Worm (Caenorhabditis elegans) whole organism, L1 larva: Measurements from ENCODE around the gene pct-1.

ENCODE experiments used
- C34B4.2 ChIP-seq: sonication (generic microtip); optimal IDR thresholded peaks from 2 replicates; lab custom pipeline; 2017; ENCODE audit warnings: mild to moderate bottlenecking, missing genetic modification characterization, missing compliant biosample characterization
- aha-1 ChIP-seq: fragments of 150-350 bp; optimal IDR thresholded peaks from 2 replicates; lab custom pipeline; 2014; ENCODE audit warnings: missing biosample characterization, missing genetic modification characterization
- alr-1 ChIP-seq: fragments of 200-800 bp; sonication (Bioruptor generic); optimal IDR thresholded peaks from 2 replicates; lab custom pipeline; 2018; ENCODE audit warnings: borderline replicate concordance, mild to moderate bottlenecking, missing genetic modification characterization, missing compliant biosample characterization
- aly-2 ChIP-seq: fragments of 150-350 bp; optimal IDR thresholded peaks from 2 replicates; lab custom pipeline; 2014; ENCODE audit warnings: missing biosample characterization, missing genetic modification characterization
- ama-1 ChIP-seq: fragments of 150-350 bp; optimal IDR thresholded peaks from 2 replicates; lab custom pipeline; 2014
- ceh-63 ChIP-seq: fragments of 200-800 bp; sonication (Bioruptor generic); optimal IDR thresholded peaks from 2 replicates; lab custom pipeline; 2018; ENCODE audit warnings: mild to moderate bottlenecking, missing genetic modification characterization, missing compliant biosample characterization
- ceh-8 ChIP-seq: fragments of 200-800 bp; sonication (Bioruptor generic); optimal IDR thresholded peaks from 2 replicates; lab custom pipeline; 2018; ENCODE audit warnings: mild to moderate bottlenecking, missing genetic modification characterization, moderate library complexity, missing compliant biosample characterization
- ceh-82 ChIP-seq, 3 experiments: fragments of 150-350 bp in 1 of 3; sonication (generic microtip) in 2 of 3; optimal IDR thresholded peaks; 2 replicates each; lab custom pipeline; 2014 to 2017; ENCODE audit warnings: missing biosample characterization in 3 of 3, missing genetic modification characterization in 3 of 3
- ceh-90 ChIP-seq: sonication (generic microtip); optimal IDR thresholded peaks from 2 replicates; lab custom pipeline; 2016; ENCODE audit warnings: missing genetic modification characterization, missing compliant biosample characterization
- dpl-1 ChIP-seq, 3 experiments: fragments of 150-350 bp in 2 of 3; sonication (generic microtip) in 1 of 3; optimal IDR thresholded peaks; 2 replicates each; lab custom pipeline; 2014 to 2017; ENCODE audit warnings: missing biosample characterization in 3 of 3, missing genetic modification characterization in 3 of 3, missing genetic modification reagents in 3 of 3
- dsc-1 ChIP-seq: sonication (generic microtip); optimal IDR thresholded peaks from 2 replicates; lab custom pipeline; 2016; ENCODE audit warnings: mild to moderate bottlenecking, missing genetic modification characterization, missing compliant biosample characterization
- efl-1 ChIP-seq, 4 experiments: fragments of 150-350 bp; optimal IDR thresholded peaks in 3 of 4; peaks in 1 of 4; 1 replicate in 1 of 4; 2 replicates in 3 of 4; lab custom pipeline; 2014; ENCODE audit warnings: missing biosample characterization in 2 of 4, missing genetic modification characterization in 2 of 4, missing genetic modification reagents in 2 of 4
- efl-3 ChIP-seq: fragments of 200-800 bp; sonication (Bioruptor generic); optimal IDR thresholded peaks from 2 replicates; lab custom pipeline; 2018; ENCODE audit warnings: mild to moderate bottlenecking, missing genetic modification characterization, missing compliant biosample characterization
- egl-13 ChIP-seq: sonication (generic microtip); optimal IDR thresholded peaks from 2 replicates; lab custom pipeline; 2016; ENCODE audit warnings: missing genotype, missing genetic modification reagents, missing genetic modification characterization, missing compliant biosample characterization
- elt-2 ChIP-seq: sonication (generic microtip); optimal IDR thresholded peaks from 2 replicates; lab custom pipeline; 2016; ENCODE audit warnings: missing genetic modification characterization, mild to moderate bottlenecking, inconsistent platforms, missing compliant biosample characterization, missing genetic modification reagents
- ets-5 ChIP-seq: fragments of 200-800 bp; sonication (Bioruptor generic); IDR thresholded peaks from 2 replicates; pipeline ENCODE4 v1.3.6; 2022; ENCODE audit warnings: missing genetic modification characterization, missing compliant biosample characterization
- fos-1 ChIP-seq: fragments of 150-350 bp; optimal IDR thresholded peaks from 2 replicates; lab custom pipeline; 2014; ENCODE audit warnings: missing biosample characterization, missing genetic modification characterization
- isw-1 ChIP-seq: fragments of 200-800 bp; sonication (Bioruptor generic); IDR thresholded peaks from 2 replicates; pipeline ENCODE4 v1.3.6; 2022; ENCODE audit warnings: missing genetic modification characterization, missing compliant biosample characterization
- lin-13 ChIP-seq: fragments of 150-350 bp; optimal IDR thresholded peaks from 2 replicates; lab custom pipeline; 2014; ENCODE audit warnings: missing biosample characterization, missing genetic modification reagents, missing genetic modification characterization
- lin-15B ChIP-seq: fragments of 150-350 bp; sonication (generic microtip); optimal IDR thresholded peaks from 3 replicates; lab custom pipeline; 2014; ENCODE audit warnings: missing biosample characterization, missing genetic modification characterization
- lir-3 ChIP-seq: sonication (generic microtip); optimal IDR thresholded peaks from 2 replicates; lab custom pipeline; 2016; ENCODE audit warnings: mild to moderate bottlenecking, missing genetic modification characterization, moderate library complexity, missing compliant biosample characterization; ENCODE audit not compliant: poor library complexity
- mdl-1 ChIP-seq, 2 experiments: fragments of 150-350 bp; optimal IDR thresholded peaks; 2 replicates each; lab custom pipeline; 2014 to 2017; ENCODE audit warnings: missing biosample characterization in 2 of 2, missing genetic modification characterization in 2 of 2, inconsistent platforms in 1 of 2
- nhr-11 ChIP-seq: fragments of 150-350 bp; optimal IDR thresholded peaks from 2 replicates; lab custom pipeline; 2014; ENCODE audit warnings: missing biosample characterization, missing genetic modification characterization
- nhr-47 ChIP-seq: sonication (generic microtip); optimal IDR thresholded peaks from 2 replicates; lab custom pipeline; 2016; ENCODE audit warnings: mild to moderate bottlenecking, missing genetic modification characterization, moderate library complexity, missing compliant biosample characterization
- nhr-71 ChIP-seq: sonication (generic microtip); optimal IDR thresholded peaks from 2 replicates; lab custom pipeline; 2016; ENCODE audit warnings: mild to moderate bottlenecking, missing genetic modification characterization, moderate library complexity, missing compliant biosample characterization
- nhr-84 ChIP-seq: sonication (generic microtip); optimal IDR thresholded peaks from 2 replicates; lab custom pipeline; 2017; ENCODE audit warnings: missing biosample characterization, missing genetic modification characterization
- nhr-85 ChIP-seq: sonication (generic microtip); peaks from one replicate; lab custom pipeline; 2016; ENCODE audit warnings: missing genetic modification characterization, inconsistent platforms, missing compliant biosample characterization
- nhr-90 ChIP-seq: sonication (generic microtip); optimal IDR thresholded peaks from 2 replicates; lab custom pipeline; 2016; ENCODE audit warnings: mild to moderate bottlenecking, missing genetic modification characterization, missing compliant biosample characterization; ENCODE audit not compliant: poor library complexity
- pag-3 ChIP-seq: sonication (generic microtip); optimal IDR thresholded peaks from 2 replicates; lab custom pipeline; 2017; ENCODE audit warnings: missing genetic modification characterization, mild to moderate bottlenecking, missing compliant biosample characterization, antibody characterized with exemption, borderline replicate concordance; ENCODE audit not compliant: insufficient read depth
- snu-23 ChIP-seq: sonication (generic microtip); optimal IDR thresholded peaks from 2 replicates; lab custom pipeline; 2016; ENCODE audit warnings: missing genetic modification characterization, missing compliant biosample characterization
- sptf-1 ChIP-seq: fragments of 150-350 bp; optimal IDR thresholded peaks from 2 replicates; lab custom pipeline; 2014; ENCODE audit warnings: missing biosample characterization, missing genetic modification characterization
- tbx-2 ChIP-seq: sonication (generic microtip); optimal IDR thresholded peaks from 2 replicates; lab custom pipeline; 2016; ENCODE audit warnings: missing genetic modification characterization, missing compliant biosample characterization
- unc-86 ChIP-seq: sonication (generic microtip); optimal IDR thresholded peaks from 2 replicates; lab custom pipeline; 2016; ENCODE audit warnings: missing genetic modification characterization, missing compliant biosample characterization
- unc-98 ChIP-seq: fragments of 200-800 bp; sonication (Bioruptor generic); IDR thresholded peaks from 2 replicates; pipeline ENCODE4 v1.3.6; 2022; ENCODE audit warnings: missing genetic modification characterization, missing compliant biosample characterization
- vab-15 ChIP-seq: sonication (generic microtip); optimal IDR thresholded peaks from 2 replicates; lab custom pipeline; 2017; ENCODE audit warnings: missing genotype, mild to moderate bottlenecking, missing genetic modification characterization, missing compliant biosample characterization
- zip-4 ChIP-seq: fragments of 200-800 bp; sonication (Bioruptor generic); optimal IDR thresholded peaks from 2 replicates; lab custom pipeline; 2018; ENCODE audit warnings: mild to moderate bottlenecking, missing genetic modification characterization, moderate library complexity, missing compliant biosample characterization
- ztf-11 ChIP-seq, 2 experiments: sonication (generic microtip); optimal IDR thresholded peaks; 2 replicates each; lab custom pipeline; 2016 to 2017; ENCODE audit warnings: missing genetic modification characterization in 2 of 2, missing biosample characterization in 1 of 2, missing compliant biosample characterization in 1 of 2

pct-1 gene

ce11 chrIV:8152145-8152544 is 24.1 kb upstream of the pct-1 start, which contains the start of gene faah-2:
TSS of gene faah-2 (plus strand) at chrIV:8152445.
- TF ChIP-seq ceh-90 (tag; lab: Kevin White, UChicago), result no peak
- TF ChIP-seq ceh-63 (GFP tag; lab: Kevin White, UChicago), result no peak
- TF ChIP-seq isw-1, result no peak
- no peak for TF ChIP-seq lir-3
- no peak for TF ChIP-seq nhr-71 (tag; lab: Kevin White, UChicago)
- TF ChIP-seq nhr-84 (tag; lab: Kevin White, UChicago), result no peak
- TF ChIP-seq sptf-1 (tag; lab: Kevin White, UChicago), result no peak

DNA sequence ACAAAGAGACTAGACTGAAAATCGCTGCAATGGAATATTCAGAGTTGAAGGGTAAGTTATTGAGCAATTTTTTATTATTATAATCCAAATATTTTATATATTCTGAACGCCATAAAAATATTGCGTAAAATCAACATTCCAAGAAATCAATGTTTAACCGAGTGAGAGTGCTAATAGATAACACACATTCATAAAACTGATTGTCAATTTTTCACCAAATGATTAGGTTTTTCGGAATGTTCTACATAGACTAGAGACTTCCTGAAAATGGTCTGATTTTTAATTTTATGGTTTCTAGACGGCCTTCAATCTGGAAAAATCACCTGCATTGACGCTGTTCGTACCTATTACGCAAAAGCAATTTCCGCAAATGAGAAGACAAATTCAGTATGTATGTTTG is 23.6 kb upstream of the pct-1 start:
- no peak for TF ChIP-seq alr-1 (tag; lab: Kevin White, UChicago)
- TF ChIP-seq tbx-2, result no peak
- TF ChIP-seq elt-2 (tag; lab: Kevin White, UChicago), result peak; percentile 37
- TF ChIP-seq zip-4 (GFP tag; lab: Kevin White, UChicago), result no peak
- TF ChIP-seq nhr-84 (tag; lab: Kevin White, UChicago), result no peak
- no peak for TF ChIP-seq ceh-8 (GFP tag; lab: Kevin White, UChicago)

- TF ChIP-seq efl-1 (optimal IDR thresholded peaks at IDR 0.05; lab: Kevin White, UChicago), result no peak
- TF ChIP-seq efl-1 (GFP tag; optimal IDR thresholded peaks at IDR 0.05 in 1 of 2; lab: Kevin White, UChicago), result peak in 1 of 2 experiments; percentile 14
- TF ChIP-seq vab-15, result no peak
These were observed 23.1 kb upstream of the pct-1 start for ce11 chrIV:8153163-8153562.

ce11 chrIV:8154966-8155365 is 21.3 kb upstream of the pct-1 start:
- TF ChIP-seq aha-1 (tag; lab: Kevin White, UChicago), result no peak
- TF ChIP-seq snu-23 (GFP tag; lab: Kevin White, UChicago), result no peak
- TF ChIP-seq ceh-90 (tag; lab: Kevin White, UChicago), result no peak
- TF ChIP-seq ama-1 (lab: Kevin White, UChicago), result no peak
- no peak for TF ChIP-seq nhr-47
- TF ChIP-seq mdl-1 (tag; optimal IDR thresholded peaks at IDR 0.05; lab: Kevin White, UChicago), result no peak
- no peak for TF ChIP-seq sptf-1 (tag; lab: Kevin White, UChicago)
- TF ChIP-seq nhr-71 (tag; lab: Kevin White, UChicago), result no peak
- TF ChIP-seq nhr-11 (tag; lab: Kevin White, UChicago), result no peak
- no peak for TF ChIP-seq tbx-2
- no peak for TF ChIP-seq dpl-1 (GFP tag; optimal IDR thresholded peaks at IDR 0.05; lab: Kevin White, UChicago)
- TF ChIP-seq, all 84 proteins: peak for 0

- no peak for TF ChIP-seq egl-13 (tag; lab: Kevin White, UChicago)
- TF ChIP-seq ztf-11 (tag; optimal IDR thresholded peaks at IDR 0.05; lab: Kevin White, UChicago), result no peak
- TF ChIP-seq elt-2 (tag; lab: Kevin White, UChicago), result no peak
- TF ChIP-seq lin-13, result no peak
- no peak for TF ChIP-seq aly-2 (tag; lab: Kevin White, UChicago)
- TF ChIP-seq snu-23 (GFP tag; lab: Kevin White, UChicago), result no peak
- no peak for TF ChIP-seq lin-15B (tag; lab: Kevin White, UChicago)
- no peak for TF ChIP-seq ceh-90 (tag; lab: Kevin White, UChicago)
- TF ChIP-seq C34B4.2 (tag; lab: Kevin White, UChicago), result no peak
These were observed 19.1 kb upstream of the pct-1 start, which contains the start of gene B0218.5 for ce11 chrIV:8157161-8157560. TSS of gene B0218.5 (minus strand) at chrIV:8157261.

DNA sequence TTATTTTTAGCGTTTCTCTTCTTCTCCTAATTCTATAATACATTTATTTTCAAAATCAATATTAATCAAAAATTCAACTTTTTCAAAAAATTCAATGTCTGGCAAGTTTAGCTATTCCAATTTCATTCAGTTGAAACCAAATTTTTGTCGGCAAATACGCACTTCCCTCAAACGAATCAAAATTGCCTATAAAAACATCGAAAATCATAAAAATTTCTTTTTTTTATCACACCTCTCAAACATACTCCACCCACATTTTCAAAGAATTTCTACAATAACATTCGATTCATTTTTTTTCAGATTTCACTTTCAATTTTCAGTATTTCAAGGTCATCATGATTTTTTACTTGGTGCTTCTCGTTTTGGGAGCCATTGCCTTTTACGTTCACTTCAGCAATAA is 17.2 kb upstream of the pct-1 start, which contains the start of gene faah-1:
Gene faah-1, plus strand, starts transcription at position 301 of the 400 bp plus-strand sequence.
- no peak for TF ChIP-seq efl-1 (optimal IDR thresholded peaks at IDR 0.05; lab: Kevin White, UChicago)
- TF ChIP-seq efl-1 (GFP tag; optimal IDR thresholded peaks at IDR 0.05 in 1 of 2; lab: Kevin White, UChicago), result no peak
- no peak for TF ChIP-seq dsc-1
- no peak for TF ChIP-seq nhr-90 (tag; lab: Kevin White, UChicago)
- TF ChIP-seq unc-98 (GFP tag; lab: Robert Waterston, UW), result no peak
- TF ChIP-seq pag-3 (tag; lab: Kevin White, UChicago), result no peak
- TF ChIP-seq ceh-63 (GFP tag; lab: Kevin White, UChicago), result no peak
- TF ChIP-seq efl-3 (GFP tag; lab: Kevin White, UChicago), result no peak
- no peak for TF ChIP-seq nhr-85 (tag; lab: Kevin White, UChicago)
- TF ChIP-seq C34B4.2 (tag; lab: Kevin White, UChicago), result no peak
- no peak for TF ChIP-seq unc-86 (tag; lab: Kevin White, UChicago)
- TF ChIP-seq fos-1 (tag; lab: Kevin White, UChicago), result no peak
- no peak for TF ChIP-seq ets-5 (GFP tag; lab: Robert Waterston, UW)
- no peak for TF ChIP-seq ceh-82 (tag; optimal IDR thresholded peaks at IDR 0.05; lab: Kevin White, UChicago)
- TF ChIP-seq mdl-1 (tag; optimal IDR thresholded peaks at IDR 0.05; lab: Kevin White, UChicago), result no peak
